Fruit fly (Drosophila melanogaster) whole organism, embryonic: ENCODE measurements around the gene CG7025.

Experiments
- Atf6 ChIP-seq: fragments of 200-800 bp; sonication (Bioruptor generic); IDR thresholded peaks from 2 replicates; pipeline ENCODE4 v1.3.6; 2022; ENCODE audit warnings: missing biosample characterization, missing genetic modification characterization
- Bdp1 ChIP-seq: fragments of 200-800 bp; sonication (Bioruptor generic); optimal IDR thresholded peaks from 3 replicates; lab custom pipeline; 2016; ENCODE audit warnings: missing biosample characterization, missing genetic modification characterization
- CG11560 ChIP-seq: fragments of 200-800 bp; sonication (Bioruptor generic); IDR thresholded peaks from 3 replicates; pipeline ENCODE4 v1.3.6; 2022; ENCODE audit warnings: missing biosample characterization, missing genetic modification characterization
- CG12236 ChIP-seq: fragments of 200-800 bp; sonication (Bioruptor generic); optimal IDR thresholded peaks from 2 replicates; lab custom pipeline; 2016; ENCODE audit warnings: missing biosample characterization, missing genetic modification characterization
- CG14860 ChIP-seq: fragments of 200-800 bp; sonication (Bioruptor generic); IDR thresholded peaks from 3 replicates; pipeline ENCODE4 v1.3.6; 2022; ENCODE audit warnings: missing biosample characterization, missing genetic modification characterization; ENCODE audit not compliant: partially characterized antibody
- CG15269 ChIP-seq: fragments of 200-800 bp; sonication (Bioruptor generic); optimal IDR thresholded peaks from 2 replicates; lab custom pipeline; 2018; ENCODE audit warnings: missing biosample characterization, mild to moderate bottlenecking, missing genetic modification characterization, moderate library complexity
- CG1602 ChIP-seq: fragments of 200-800 bp; sonication (Bioruptor generic); optimal IDR thresholded peaks from 3 replicates; lab custom pipeline; 2016; ENCODE audit warnings: missing biosample characterization, missing genetic modification characterization
- CG17328 ChIP-seq: fragments of 200-800 bp; sonication (Bioruptor generic); IDR thresholded peaks from 2 replicates; pipeline ENCODE4 v1.3.6; 2022; ENCODE audit warnings: missing biosample characterization, missing genetic modification characterization
- CG17385 ChIP-seq: fragments of 200-800 bp; sonication (Bioruptor generic); optimal IDR thresholded peaks from 3 replicates; lab custom pipeline; 2018; ENCODE audit warnings: missing biosample characterization, mild to moderate bottlenecking, missing genetic modification characterization
- CG17829 ChIP-seq: fragments of 200-800 bp; optimal IDR thresholded peaks from 2 replicates; lab custom pipeline; 2019; ENCODE audit warnings: missing biosample characterization, mild to moderate bottlenecking, missing genetic modification characterization, moderate library complexity
- CG2116 ChIP-seq: fragments of 200-800 bp; sonication (Bioruptor generic); optimal IDR thresholded peaks from 3 replicates; lab custom pipeline; 2018; ENCODE audit warnings: missing biosample characterization, mild to moderate bottlenecking, missing genetic modification characterization
- CG3065 ChIP-seq: fragments of 200-800 bp; sonication (Bioruptor generic); optimal IDR thresholded peaks from 2 replicates; lab custom pipeline; 2016; ENCODE audit warnings: missing biosample characterization, missing genetic modification characterization
- CG33557 ChIP-seq: fragments of 200-800 bp; sonication (Bioruptor generic); optimal IDR thresholded peaks from 2 replicates; lab custom pipeline; 2019; ENCODE audit warnings: missing biosample characterization, mild to moderate bottlenecking, missing genetic modification characterization, moderate library complexity
- CG3407 ChIP-seq: fragments of 200-800 bp; sonication (Bioruptor generic); optimal IDR thresholded peaks from 2 replicates; lab custom pipeline; 2018; ENCODE audit warnings: missing biosample characterization, mild to moderate bottlenecking, missing genetic modification characterization
- CG42726 ChIP-seq: fragments of 200-800 bp; sonication (Bioruptor generic); IDR thresholded peaks from 2 replicates; pipeline ENCODE4 v1.3.6; 2022; ENCODE audit warnings: missing biosample characterization, missing genetic modification characterization; ENCODE audit not compliant: partially characterized antibody
- CG4282 ChIP-seq: fragments of 200-800 bp; sonication (Bioruptor generic); optimal IDR thresholded peaks from 2 replicates; lab custom pipeline; 2016; ENCODE audit warnings: missing biosample characterization, missing genetic modification characterization
- CG8944 ChIP-seq: fragments of 200-800 bp; sonication (Bioruptor generic); optimal IDR thresholded peaks from 3 replicates; lab custom pipeline; 2016; ENCODE audit warnings: missing biosample characterization, missing genetic modification characterization
- CG9876 ChIP-seq: fragments of 200-800 bp; sonication (Bioruptor generic); optimal IDR thresholded peaks from 2 replicates; lab custom pipeline; 2016; ENCODE audit warnings: missing biosample characterization, missing genetic modification characterization
- CoRest ChIP-seq: fragments of 200-800 bp; sonication (Bioruptor generic); optimal IDR thresholded peaks from 3 replicates; lab custom pipeline; 2018; ENCODE audit warnings: missing biosample characterization, mild to moderate bottlenecking, missing genetic modification characterization, moderate library complexity
- Dbx ChIP-seq: fragments of 200-800 bp; sonication (Bioruptor generic); IDR thresholded peaks from 3 replicates; pipeline ENCODE4 v1.3.6; 2022; ENCODE audit warnings: missing biosample characterization, missing genetic modification characterization
- Dek ChIP-seq: fragments of 200-800 bp; sonication (Bioruptor generic); optimal IDR thresholded peaks from 3 replicates; lab custom pipeline; 2019; ENCODE audit warnings: missing biosample characterization, mild to moderate bottlenecking, missing genetic modification characterization, moderate library complexity
- Drgx ChIP-seq: fragments of 200-800 bp; sonication (Bioruptor generic); IDR thresholded peaks from 2 replicates; pipeline ENCODE4 v1.3.6; 2022; ENCODE audit warnings: missing biosample characterization, missing genetic modification characterization
- GATAe ChIP-seq: fragments of 200-800 bp; sonication (Bioruptor generic); conservative IDR thresholded peaks from 2 replicates; pipeline ENCODE4 v1.3.6; 2022; ENCODE audit warnings: missing biosample characterization, missing genetic modification characterization
- HLH3B ChIP-seq: fragments of 200-800 bp; sonication (Bioruptor generic); IDR thresholded peaks from 2 replicates; pipeline ENCODE4 v1.3.6; 2022; ENCODE audit warnings: missing biosample characterization, missing genetic modification characterization
- MBD-R2 ChIP-seq: fragments of 200-800 bp; sonication (Bioruptor generic); IDR thresholded peaks from 2 replicates; pipeline ENCODE4 v1.3.6; 2022; ENCODE audit warnings: missing biosample characterization, missing genetic modification characterization
- Mad ChIP-seq: fragments of 200-800 bp; sonication (Bioruptor generic); optimal IDR thresholded peaks from 2 replicates; lab custom pipeline; 2016; ENCODE audit warnings: missing biosample characterization, missing genetic modification characterization
- Meics ChIP-seq: fragments of 200-800 bp; sonication (Bioruptor generic); optimal IDR thresholded peaks from 2 replicates; lab custom pipeline; 2017; ENCODE audit warnings: missing biosample characterization, mild to moderate bottlenecking, missing genetic modification characterization
- NC2β ChIP-seq: fragments of 200-800 bp; sonication (Bioruptor generic); optimal IDR thresholded peaks from 2 replicates; lab custom pipeline; 2016; ENCODE audit warnings: missing biosample characterization, missing genetic modification characterization
- PHDP ChIP-seq: fragments of 200-800 bp; sonication (Bioruptor generic); optimal IDR thresholded peaks from 3 replicates; lab custom pipeline; 2018; ENCODE audit warnings: missing biosample characterization, mild to moderate bottlenecking, missing genetic modification characterization, moderate library complexity
- Ptx1 ChIP-seq: fragments of 200-800 bp; sonication (Bioruptor generic); IDR thresholded peaks from 2 replicates; pipeline ENCODE4 v1.3.6; 2022; ENCODE audit warnings: missing biosample characterization, missing genetic modification characterization
- amos ChIP-seq: fragments of 200-800 bp; sonication (Bioruptor generic); IDR thresholded peaks from 2 replicates; pipeline ENCODE4 v1.3.6; 2022; ENCODE audit warnings: missing biosample characterization, missing genetic modification characterization; ENCODE audit not compliant: partially characterized antibody
- cato ChIP-seq: fragments of 200-800 bp; sonication (Bioruptor generic); optimal IDR thresholded peaks from 2 replicates; lab custom pipeline; 2016; ENCODE audit warnings: missing biosample characterization, missing genetic modification characterization, borderline replicate concordance
- ci ChIP-seq: fragments of 200-800 bp; sonication (Bioruptor generic); IDR thresholded peaks from 3 replicates; pipeline ENCODE4 v1.3.6; 2022; ENCODE audit warnings: missing biosample characterization, missing genetic modification characterization
- da ChIP-seq: fragments of 200-800 bp; sonication (Bioruptor generic); optimal IDR thresholded peaks from 2 replicates; lab custom pipeline; 2016; ENCODE audit warnings: missing biosample characterization, missing genetic modification characterization
- disco-r ChIP-seq: fragments of 200-800 bp; sonication (Bioruptor generic); optimal IDR thresholded peaks from 2 replicates; lab custom pipeline; 2016; ENCODE audit warnings: missing biosample characterization, missing genetic modification characterization
- ewg ChIP-seq: fragments of 200-800 bp; sonication (Bioruptor generic); optimal IDR thresholded peaks from 3 replicates; lab custom pipeline; 2017; ENCODE audit warnings: mild to moderate bottlenecking, missing biosample characterization, missing genetic modification reagents, missing genetic modification characterization
- ham ChIP-seq: fragments of 200-800 bp; sonication (Bioruptor generic); IDR thresholded peaks from 2 replicates; pipeline ENCODE4 v1.3.6; 2022; ENCODE audit warnings: missing biosample characterization, missing genetic modification characterization
- jigr1 ChIP-seq: fragments of 200-800 bp; sonication (Bioruptor generic); IDR thresholded peaks from 3 replicates; pipeline ENCODE4 v1.3.6; 2022; ENCODE audit warnings: missing biosample characterization, missing genetic modification characterization
- ken ChIP-seq: fragments of 200-800 bp; sonication (Bioruptor generic); IDR thresholded peaks from 3 replicates; pipeline ENCODE4 v1.3.6; 2022; ENCODE audit warnings: missing biosample characterization, missing genetic modification characterization
- klu ChIP-seq: fragments of 200-800 bp; sonication (Bioruptor generic); IDR thresholded peaks from 2 replicates; pipeline ENCODE4 v1.3.6; 2022; ENCODE audit warnings: missing biosample characterization, missing genetic modification characterization
- knrl ChIP-seq: fragments of 200-800 bp; sonication (Bioruptor generic); IDR thresholded peaks from 3 replicates; pipeline ENCODE4 v1.3.6; 2022; ENCODE audit warnings: missing biosample characterization, missing genetic modification characterization; ENCODE audit not compliant: partially characterized antibody
- lilli ChIP-seq: fragments of 200-800 bp; sonication (Bioruptor generic); optimal IDR thresholded peaks from 3 replicates; lab custom pipeline; 2016; ENCODE audit warnings: missing biosample characterization, missing genetic modification characterization
- lmd ChIP-seq: fragments of 200-800 bp; sonication (Bioruptor generic); IDR thresholded peaks from 2 replicates; pipeline ENCODE4 v1.3.6; 2022; ENCODE audit warnings: missing biosample characterization, missing genetic modification characterization
- lola ChIP-seq, 3 experiments: fragments of >200 bp in 2 of 3; fragments of 200-800 bp in 1 of 3; sonication (Bioruptor generic) in 1 of 3; optimal IDR thresholded peaks; 2 replicates each; lab custom pipeline; 2017 to 2019; ENCODE audit warnings: missing biosample characterization in 3 of 3, missing genetic modification characterization in 3 of 3, mild to moderate bottlenecking in 1 of 3, moderate library complexity in 1 of 3
- luna ChIP-seq: fragments of 200-800 bp; sonication (Bioruptor generic); optimal IDR thresholded peaks from 2 replicates; lab custom pipeline; 2016; ENCODE audit warnings: missing biosample characterization, missing genetic modification characterization
- mirr ChIP-seq: fragments of 200-800 bp; sonication (Bioruptor generic); optimal IDR thresholded peaks from 3 replicates; lab custom pipeline; 2018; ENCODE audit warnings: missing biosample characterization, mild to moderate bottlenecking, missing genetic modification characterization
- p53 ChIP-seq: fragments of 200-800 bp; sonication (Bioruptor generic); optimal IDR thresholded peaks from 2 replicates; lab custom pipeline; 2016; ENCODE audit warnings: missing biosample characterization, missing genetic modification characterization
- ranshi ChIP-seq: fragments of 200-800 bp; sonication (Bioruptor generic); IDR thresholded peaks from 2 replicates; pipeline ENCODE4 v1.3.6; 2022; ENCODE audit warnings: missing biosample characterization, missing genetic modification characterization
- sens ChIP-seq: fragments of 200-800 bp; sonication (Bioruptor generic); peaks from one replicate; lab custom pipeline; 2016; ENCODE audit warnings: missing biosample characterization, missing genetic modification characterization
- sna ChIP-seq: fragments of 200-800 bp; sonication (Bioruptor generic); IDR thresholded peaks from 2 replicates; pipeline ENCODE4 v1.3.6; 2022; ENCODE audit warnings: missing biosample characterization, missing genetic modification characterization; ENCODE audit not compliant: partially characterized antibody

The CG7025 gene

DNA sequence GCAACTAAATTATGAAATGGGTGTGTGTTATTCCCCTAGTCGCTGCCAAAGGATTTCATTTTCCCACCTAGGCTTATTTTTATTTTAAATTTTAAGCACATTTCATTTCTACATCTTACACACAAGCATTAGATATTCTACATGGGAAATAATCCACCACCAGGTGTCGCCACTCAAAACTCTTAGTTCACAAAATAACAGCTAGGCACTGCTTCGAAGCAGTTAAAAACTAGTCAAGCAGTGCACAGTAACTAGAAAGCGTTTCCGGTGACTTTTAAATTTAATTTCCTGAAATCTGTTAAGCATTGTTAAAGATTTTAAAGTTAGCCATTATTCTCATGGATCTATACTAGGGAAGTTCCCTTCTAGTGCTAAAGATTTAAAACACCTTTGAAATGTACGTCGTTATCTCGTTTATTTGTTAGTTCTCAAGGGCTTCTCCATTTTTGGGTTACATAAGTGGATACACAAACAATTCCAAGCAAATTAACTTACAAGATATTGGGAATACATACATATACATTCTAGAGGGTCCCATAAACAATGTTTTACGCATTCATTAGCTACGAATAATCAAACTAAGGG is 50.8 kb downstream of the CG7025 start (continued):
- TF ChIP-seq sens (GFP tag; lab: Kevin White, UChicago) (peak; percentile 98), CG15269 (tag; lab: Kevin White, UChicago) (peak; percentile 71), CoRest (peak; percentile 52), amos (peak; percentile 45), CG1602 (peak; percentile 71), Dek (tag; lab: Kevin White, UChicago) (peak; percentile 75), ci (GFP tag; lab: Robert Waterston, UW) (peak; percentile 97), PHDP (peak; percentile 78), CG9876 (GFP tag; lab: Kevin White, UChicago) (peak; percentile 98), CG42726 (GFP tag; lab: Robert Waterston, UW) (peak; percentile 62; the same call in 1 of the 2 replicates), Meics (GFP tag; lab: Kevin White, UChicago) (peak; percentile 2), GATAe (GFP tag; lab: Robert Waterston, UW) (0 out of 2 replicates have a peak, but pooled peaks have one; percentile 36), MBD-R2 (GFP tag; lab: Robert Waterston, UW) (peak; percentile 51), CG14860 (GFP tag; lab: Robert Waterston, UW) (no peak), jigr1 (GFP tag; lab: Robert Waterston, UW) (peak; percentile 49; the same call in 1 of the 3 replicates), Dbx (GFP tag; lab: Robert Waterston, UW) (peak; percentile 89), lmd (GFP tag; lab: Robert Waterston, UW) (peak; percentile 78), Drgx (GFP tag; lab: Robert Waterston, UW) (no peak), Bdp1 (GFP tag; lab: Kevin White, UChicago) (peak; percentile 85), CG12236 (GFP tag; lab: Kevin White, UChicago) (peak; percentile 66), ham (GFP tag; lab: Robert Waterston, UW) (peak; percentile 75; the same call in 1 of the 2 replicates), CG2116 (GFP tag; lab: Kevin White, UChicago) (peak; percentile 38), sna (GFP tag; lab: Robert Waterston, UW) (no peak), Atf6 (GFP tag; lab: Robert Waterston, UW) (peak; percentile 77), ewg (GFP tag; lab: Kevin White, UChicago) (peak; percentile 63), CG8944 (peak; percentile 92), lola (GFP tag; optimal IDR thresholded peaks at IDR 0.05; lab: Kevin White, UChicago) (no peak), CG17328 (GFP tag; lab: Robert Waterston, UW) (peak; percentile 92), CG17829 (tag; lab: Kevin White, UChicago) (no peak), CG17385 (peak; percentile 70), Mad (GFP tag; lab: Kevin White, UChicago) (peak; percentile 73), CG3065 (GFP tag; lab: Kevin White, UChicago) (peak; percentile 53), disco-r (GFP tag; lab: Kevin White, UChicago) (peak; percentile 90), p53 (GFP tag; lab: Kevin White, UChicago) (peak; percentile 64), CG11560 (tag; lab: Robert Waterston, UW) (peak; percentile 77), Ptx1 (GFP tag; lab: Robert Waterston, UW) (peak; percentile 85), ranshi (GFP tag; lab: Robert Waterston, UW) (peak; percentile 86), ken (GFP tag; lab: Robert Waterston, UW) (peak; percentile 94), CG3407 (GFP tag; lab: Kevin White, UChicago) (peak; percentile 81), knrl (GFP tag; lab: Robert Waterston, UW) (peak; percentile 58; the same call in 1 of the 3 replicates), da (peak; percentile 55), lilli (peak; percentile 81), klu (peak; percentile 58; the same call in 1 of the 2 replicates), CG33557 (peak; percentile 73), CG4282 (GFP tag; lab: Kevin White, UChicago) (peak; percentile 28), luna (GFP tag; lab: Kevin White, UChicago) (peak; percentile 82), cato (GFP tag; lab: Kevin White, UChicago) (peak; percentile 87), mirr (no peak), NC2β (GFP tag; lab: Kevin White, UChicago) (peak; percentile 94), HLH3B (peak; percentile 85; the same call in 1 of the 2 replicates)
